Worm (Caenorhabditis elegans): ENCODE results near the gene C17H11.2.

- TF ChIP-seq elt-2 (tag; optimal IDR thresholded peaks at IDR 0.05) (no peak), ceh-31 (tag; optimal IDR thresholded peaks at IDR 0.05) (no peak), pha-4 (tag; optimal IDR thresholded peaks at IDR 0.05) (no peak), ets-4 (tag; optimal IDR thresholded peaks at IDR 0.05) (no peak), ceh-34 (tag; optimal IDR thresholded peaks at IDR 0.05) (no peak), F13H6.1 (tag; optimal IDR thresholded peaks at IDR 0.05) (no peak), ceh-24 (tag; optimal IDR thresholded peaks at IDR 0.05) (no peak), unc-55 (GFP tag; optimal IDR thresholded peaks at IDR 0.05) (no peak)
Measured at ce11 chrX:8218653-8219052, 48.9 kb downstream of the C17H11.2 start, which contains the start of gene K02A6.4.
